Worm (Caenorhabditis elegans): Measurements from ENCODE around the gene srbc-55.
A peak's percentile ranks its signal among the peaks of the same experiment; 100 is the strongest.
"Not testable (repeated sequence)": the region's sequence is repeated elsewhere in the genome, so short reads cannot be mapped to it uniquely, and the experiment has no call there.

The srbc-55 gene

DNA sequence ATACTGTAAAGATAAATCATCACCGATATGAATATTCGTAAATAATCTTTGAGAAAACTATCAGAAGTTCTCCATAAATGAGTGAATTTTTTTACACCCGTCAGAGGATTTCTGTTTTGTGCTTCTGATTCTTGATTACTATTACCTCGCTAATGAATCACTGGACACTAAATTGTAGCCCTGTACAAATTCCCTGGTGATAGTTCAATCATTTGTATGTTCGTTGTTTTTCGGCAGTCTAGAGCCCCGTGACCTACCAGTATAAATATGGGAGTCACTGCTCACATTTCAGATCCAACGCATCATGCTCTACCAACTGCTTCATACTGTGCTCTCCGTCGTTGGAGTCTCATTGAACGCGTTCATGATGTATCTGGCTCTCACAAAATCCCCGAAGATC lies 26.7 kb downstream of the srbc-55 start, which contains the start of gene srd-27:
Gene srd-27 (plus strand): TSS at position 301 of the 400 bp plus-strand sequence.
- not testable (repeated sequence) for TF ChIP-seq ceh-28 (tag; optimal IDR thresholded peaks at IDR 0.05); ceh-44 (GFP tag; IDR thresholded peaks at IDR 0.05); set-16 (GFP tag; IDR thresholded peaks at IDR 0.05)

DNA sequence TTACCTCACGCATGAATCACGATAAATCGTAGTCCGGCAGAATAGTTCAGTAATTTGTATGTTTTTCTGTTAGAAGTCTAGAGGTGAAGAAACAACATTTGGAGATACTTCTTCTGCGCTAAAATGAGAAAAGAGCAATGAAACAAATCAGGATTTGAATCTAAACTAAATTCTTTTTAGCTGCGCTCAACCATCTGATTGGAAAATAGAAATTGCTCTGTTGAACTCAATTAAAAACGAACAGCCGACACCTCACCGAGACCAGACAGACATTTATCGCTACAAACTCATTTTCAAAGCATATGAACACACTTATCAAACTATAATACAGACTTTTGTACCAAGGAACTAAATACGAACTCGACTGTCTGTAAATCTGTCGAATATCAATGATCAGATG lies 27.2 kb downstream of the srbc-55 start, which contains the start of gene T26E4.9:
Gene T26E4.9 (minus strand): TSS at position 101 of the 400 bp plus-strand sequence.
- not testable (repeated sequence) for TF ChIP-seq mxl-3 (GFP tag; optimal IDR thresholded peaks at IDR 0.05); nhr-237 (tag; optimal IDR thresholded peaks at IDR 0.05); ZK337.2 (GFP tag; IDR thresholded peaks at IDR 0.05)

DNA sequence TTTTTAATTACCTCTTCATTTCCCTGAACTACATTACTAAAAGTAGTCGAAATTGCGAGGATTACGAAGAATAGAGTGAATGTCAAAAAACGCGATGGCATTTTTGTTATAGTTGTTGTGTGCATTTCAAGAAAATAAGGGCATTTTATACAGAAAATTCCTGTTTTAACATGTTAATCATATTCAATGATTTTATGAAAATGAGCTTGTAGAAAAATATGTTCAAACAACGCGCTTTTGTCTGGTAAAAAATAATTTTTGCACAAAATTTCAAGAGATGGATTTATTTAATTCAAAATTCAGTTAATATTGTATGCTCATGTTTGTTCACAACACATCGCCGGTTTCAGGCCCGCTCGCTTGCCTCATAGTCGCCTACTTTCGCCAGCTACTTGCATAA lies 31.7 kb downstream of the srbc-55 start, which contains the start of gene T26E4.10:
Gene T26E4.10 (minus strand): TSS at position 101 of the 400 bp plus-strand sequence.
- TF ChIP-seq ztf-11 (tag; optimal IDR thresholded peaks at IDR 0.05) (no peak), T26A8.4 (GFP tag; IDR thresholded peaks at IDR 0.05) (no peak), lin-39 (tag; optimal IDR thresholded peaks at IDR 0.05) (no peak), unc-62 (GFP tag; optimal IDR thresholded peaks at IDR 0.05 in 1 of 2) (peak in 1 of 2 experiments; percentile 49), unc-62 (tag; optimal IDR thresholded peaks at IDR 0.05) (no peak)

ce11 chrV:15796087-15796486 lies 33.7 kb downstream of the srbc-55 start, which contains the start of gene nhr-223:
Gene nhr-223, plus strand, starts transcription at chrV:15796387.
- TF ChIP-seq lin-29 (GFP tag; IDR thresholded peaks at IDR 0.05) (no peak), jun-1 (tag; optimal IDR thresholded peaks at IDR 0.05) (no peak), tag-97 (GFP tag; IDR thresholded peaks at IDR 0.05) (no peak), unc-39 (tag; optimal IDR thresholded peaks at IDR 0.05) (no peak), dve-1 (tag; optimal IDR thresholded peaks at IDR 0.05; ENCODE audit: insufficient read depth) (no peak), unc-62 (GFP tag; optimal IDR thresholded peaks at IDR 0.05 in 1 of 2) (peak in 1 of 2 experiments; percentile 78), unc-62 (tag; optimal IDR thresholded peaks at IDR 0.05) (no peak), spr-1 (tag; optimal IDR thresholded peaks at IDR 0.05) (no peak)

ce11 chrV:15793270-15793669 lies 36.5 kb downstream of the srbc-55 start, which contains the start of gene T26E4.7:
Gene T26E4.7, plus strand, starts transcription at chrV:15793570.
- no peak for TF ChIP-seq dmd-8 (GFP tag; IDR thresholded peaks at IDR 0.05)
- TF ChIP-seq zip-2 (tag; optimal IDR thresholded peaks at IDR 0.05) = no peak
- no peak for TF ChIP-seq mxl-3 (GFP tag; optimal IDR thresholded peaks at IDR 0.05)
- TF ChIP-seq mxl-2 (GFP tag; conservative IDR thresholded peaks at IDR 0.05) = no peak
- TF ChIP-seq spr-3 (GFP tag; optimal IDR thresholded peaks at IDR 0.05) = no peak
- no peak for TF ChIP-seq dmd-6 (GFP tag; IDR thresholded peaks at IDR 0.05)
- no peak for TF ChIP-seq nhr-111 (GFP tag; optimal IDR thresholded peaks at IDR 0.05)

DNA sequence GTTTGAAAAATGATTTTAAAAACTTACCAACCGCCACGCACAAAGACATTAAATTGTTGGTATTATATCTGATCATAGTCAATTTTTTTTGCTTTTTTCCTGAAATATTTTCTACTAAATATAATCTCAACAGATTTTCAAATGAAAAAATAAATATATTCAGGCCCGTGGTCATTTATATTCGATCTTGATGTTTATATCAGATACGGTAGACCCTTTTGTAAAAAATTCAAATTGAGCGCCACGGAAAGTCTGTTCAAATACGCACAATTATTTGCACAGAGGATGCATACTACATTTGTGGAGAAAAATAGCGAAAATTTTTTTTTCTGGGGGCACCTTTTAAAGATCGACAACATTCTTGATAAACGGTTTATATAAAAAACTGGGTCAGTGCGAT lies 37.4 kb downstream of the srbc-55 start, which contains the start of gene T26E4.4:
Gene T26E4.4 (minus strand): TSS at position 101 of the 400 bp plus-strand sequence.
- TF ChIP-seq duxl-1 (tag; optimal IDR thresholded peaks at IDR 0.05; ENCODE audit: poor library complexity) = no peak
- TF ChIP-seq hlh-11 (tag; optimal IDR thresholded peaks at IDR 0.05) = no peak
- TF ChIP-seq aha-1 (tag) = peak; percentile 12

DNA sequence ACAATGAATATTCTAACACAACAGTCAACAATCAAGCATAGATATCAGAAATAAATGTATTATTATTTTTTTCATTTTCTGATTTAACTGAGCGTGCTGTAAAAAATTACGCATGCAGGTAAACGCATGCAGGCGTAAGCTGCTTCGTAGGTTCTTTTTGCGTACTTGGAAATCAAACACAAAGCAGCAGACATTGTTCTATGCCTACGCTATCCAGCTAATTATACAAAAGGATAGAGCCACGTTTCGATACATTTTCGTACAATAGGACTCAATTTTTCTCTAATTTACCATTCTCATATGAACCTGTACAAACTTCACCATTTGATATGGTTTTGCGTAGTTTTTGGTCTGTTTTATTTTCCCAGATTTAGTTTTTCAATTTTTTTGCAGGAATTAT lies 47.3 kb downstream of the srbc-55 start, which contains the start of gene T26E4.3:
Gene T26E4.3 (plus strand): TSS at position 301 of the 400 bp plus-strand sequence.
- TF ChIP-seq snpc-1.2 (GFP tag; IDR thresholded peaks at IDR 0.05) (no peak), daf-8 (GFP tag; IDR thresholded peaks at IDR 0.05) (no peak), ctbp-1 (GFP tag; IDR thresholded peaks at IDR 0.05) (no peak), ceh-62 (tag; optimal IDR thresholded peaks at IDR 0.05) (no peak), daf-12 (tag; optimal IDR thresholded peaks at IDR 0.05) (no peak), rbr-2 (tag; optimal IDR thresholded peaks at IDR 0.05) (no peak), spr-1 (tag; optimal IDR thresholded peaks at IDR 0.05) (no peak), Y75B8A.6 (GFP tag; IDR thresholded peaks at IDR 0.05) (no peak), tra-1 (GFP tag; IDR thresholded peaks at IDR 0.05) (no peak), jun-1 (tag; optimal IDR thresholded peaks at IDR 0.05) (no peak), lin-15B (tag; optimal IDR thresholded peaks at IDR 0.05) (no peak), zag-1 (tag; optimal IDR thresholded peaks at IDR 0.05) (no peak), dmd-6 (GFP tag; IDR thresholded peaks at IDR 0.05) (no peak)

Data from whole organism, L4 larva.